Fruit fly (Drosophila melanogaster) whole organism, embryonic: Measurements from ENCODE around the gene CG1979.

ENCODE experiments used
- Bteb2 ChIP-seq: fragments of 200-800 bp; sonication (Bioruptor generic); optimal IDR thresholded peaks from 2 replicates; lab custom pipeline; 2016; ENCODE audit warnings: missing biosample characterization, missing genetic modification characterization
- CG1603 ChIP-seq: fragments of 200-800 bp; sonication (Bioruptor generic); optimal IDR thresholded peaks from 2 replicates; lab custom pipeline; 2019; ENCODE audit warnings: missing biosample characterization, mild to moderate bottlenecking, missing genetic modification characterization, moderate library complexity
- CG17802 ChIP-seq: fragments of 200-800 bp; sonication (Bioruptor generic); optimal IDR thresholded peaks from 2 replicates; lab custom pipeline; 2018; ENCODE audit warnings: missing biosample characterization, mild to moderate bottlenecking, missing genetic modification characterization, moderate library complexity
- CG18599 ChIP-seq: fragments of 200-800 bp; sonication (Bioruptor generic); optimal IDR thresholded peaks from 3 replicates; lab custom pipeline; 2017; ENCODE audit warnings: missing biosample characterization, missing genetic modification characterization, mild to moderate bottlenecking, moderate library complexity, missing genetic modification reagents
- CG2116 ChIP-seq: fragments of 200-800 bp; sonication (Bioruptor generic); optimal IDR thresholded peaks from 3 replicates; lab custom pipeline; 2018; ENCODE audit warnings: missing biosample characterization, mild to moderate bottlenecking, missing genetic modification characterization
- CG30020 ChIP-seq: fragments of 200-800 bp; optimal IDR thresholded peaks from 2 replicates; lab custom pipeline; 2019; ENCODE audit warnings: missing biosample characterization, mild to moderate bottlenecking, missing genetic modification characterization, moderate library complexity
- CG32772 ChIP-seq: fragments of 200-800 bp; sonication (Bioruptor generic); IDR thresholded peaks from 2 replicates; pipeline ENCODE4 v1.3.6; 2022; ENCODE audit warnings: missing biosample characterization, missing genetic modification characterization
- CG4360 ChIP-seq: fragments of 200-800 bp; sonication (Bioruptor generic); IDR thresholded peaks from 2 replicates; pipeline ENCODE4 v1.3.6; 2022; ENCODE audit warnings: missing biosample characterization, missing genetic modification characterization
- CG4707 ChIP-seq: fragments of 200-800 bp; sonication (Bioruptor generic); optimal IDR thresholded peaks from 2 replicates; lab custom pipeline; 2018; ENCODE audit warnings: missing biosample characterization, mild to moderate bottlenecking, missing genetic modification characterization, moderate library complexity
- CG4730 ChIP-seq: fragments of 200-800 bp; sonication (Bioruptor generic); IDR thresholded peaks from 2 replicates; pipeline ENCODE4 v1.3.6; 2022; ENCODE audit warnings: missing biosample characterization, missing genetic modification characterization
- CG7357 ChIP-seq: fragments of 200-800 bp; sonication (Bioruptor generic); IDR thresholded peaks from 3 replicates; pipeline ENCODE4 v1.3.6; 2022; ENCODE audit warnings: missing biosample characterization, missing genetic modification characterization
- D19B ChIP-seq: fragments of 200-800 bp; sonication (Bioruptor generic); optimal IDR thresholded peaks from 2 replicates; lab custom pipeline; 2017; ENCODE audit warnings: missing biosample characterization, mild to moderate bottlenecking, missing genetic modification characterization
- Ets65A ChIP-seq: fragments of 200-800 bp; sonication (Bioruptor generic); peaks from one replicate; lab custom pipeline; 2016; ENCODE audit warnings: missing biosample characterization, missing genetic modification characterization
- Ets97D ChIP-seq: fragments of 200-800 bp; sonication (Bioruptor generic); optimal IDR thresholded peaks from 3 replicates; lab custom pipeline; 2016; ENCODE audit warnings: missing biosample characterization, missing genetic modification characterization
- HLH3B ChIP-seq: fragments of 200-800 bp; sonication (Bioruptor generic); IDR thresholded peaks from 2 replicates; pipeline ENCODE4 v1.3.6; 2022; ENCODE audit warnings: missing biosample characterization, missing genetic modification characterization
- Hand ChIP-seq: fragments of 200-800 bp; sonication (Bioruptor generic); optimal IDR thresholded peaks from 2 replicates; lab custom pipeline; 2017; ENCODE audit warnings: mild to moderate bottlenecking, missing biosample characterization, missing genetic modification reagents, missing genetic modification characterization
- Med ChIP-seq: fragments of 200-800 bp; sonication (Bioruptor generic); peaks from one replicate; lab custom pipeline; 2016; ENCODE audit warnings: missing biosample characterization, missing genetic modification characterization, mild to moderate bottlenecking, inconsistent platforms, moderate library complexity
- Mrtf ChIP-seq: fragments of 200-800 bp; sonication (Bioruptor generic); IDR thresholded peaks from 3 replicates; pipeline ENCODE4 v1.3.6; 2022; ENCODE audit warnings: missing biosample characterization, missing genetic modification characterization
- PHDP ChIP-seq: fragments of 200-800 bp; sonication (Bioruptor generic); optimal IDR thresholded peaks from 3 replicates; lab custom pipeline; 2018; ENCODE audit warnings: missing biosample characterization, mild to moderate bottlenecking, missing genetic modification characterization, moderate library complexity
- Pdp1 ChIP-seq, 2 experiments: fragments of 200-800 bp; sonication (Bioruptor generic); optimal IDR thresholded peaks; 3 replicates each; lab custom pipeline; 2016; ENCODE audit warnings: missing biosample characterization in 2 of 2, missing genetic modification characterization in 2 of 2, mild to moderate bottlenecking in 1 of 2, moderate library complexity in 1 of 2
- YL-1 ChIP-seq: fragments of 200-800 bp; sonication (Bioruptor generic); optimal IDR thresholded peaks from 3 replicates; lab custom pipeline; 2017; ENCODE audit warnings: missing biosample characterization, mild to moderate bottlenecking, missing genetic modification characterization
- ase ChIP-seq: fragments of 200-800 bp; sonication (Bioruptor generic); IDR thresholded peaks from 3 replicates; pipeline ENCODE4 v1.3.6; 2022; ENCODE audit warnings: missing biosample characterization, missing genetic modification characterization
- ato ChIP-seq: fragments of 200-800 bp; sonication (Bioruptor generic); IDR thresholded peaks from 2 replicates; pipeline ENCODE4 v1.3.6; 2022; ENCODE audit warnings: missing biosample characterization, missing genetic modification characterization; ENCODE audit not compliant: partially characterized antibody
- bcd ChIP-seq: fragments of 200-800 bp; sonication (Bioruptor generic); optimal IDR thresholded peaks from 2 replicates; lab custom pipeline; 2017; ENCODE audit warnings: missing biosample characterization, mild to moderate bottlenecking, missing genetic modification characterization
- dati ChIP-seq: fragments of 200-800 bp; sonication (Bioruptor generic); IDR thresholded peaks from 2 replicates; pipeline ENCODE4 v1.3.6; 2022; ENCODE audit warnings: missing biosample characterization, missing genetic modification characterization
- dm ChIP-seq: fragments of 200-800 bp; sonication (Bioruptor generic); optimal IDR thresholded peaks from 3 replicates; lab custom pipeline; 2016; ENCODE audit warnings: missing biosample characterization, missing genetic modification characterization
- fd64A ChIP-seq: fragments of 200-800 bp; sonication (Bioruptor generic); optimal IDR thresholded peaks from 3 replicates; lab custom pipeline; 2018; ENCODE audit warnings: missing biosample characterization, mild to moderate bottlenecking, missing genetic modification characterization
- gem ChIP-seq: fragments of 200-800 bp; sonication (Bioruptor generic); optimal IDR thresholded peaks from 2 replicates; lab custom pipeline; 2019; ENCODE audit warnings: missing biosample characterization, mild to moderate bottlenecking, missing genetic modification characterization, moderate library complexity
- h ChIP-seq: fragments of >200 bp; optimal IDR thresholded peaks from 2 replicates; lab custom pipeline; 2017
- inv ChIP-seq: fragments of 200-800 bp; sonication (Bioruptor generic); IDR thresholded peaks from 2 replicates; pipeline ENCODE4 v1.3.6; 2022; ENCODE audit warnings: missing biosample characterization, missing genetic modification characterization; ENCODE audit not compliant: partially characterized antibody
- kah ChIP-seq: fragments of 200-800 bp; sonication (Bioruptor generic); optimal IDR thresholded peaks from 2 replicates; lab custom pipeline; 2018; ENCODE audit warnings: missing biosample characterization, mild to moderate bottlenecking, missing genetic modification characterization
- ken ChIP-seq: fragments of 200-800 bp; sonication (Bioruptor generic); IDR thresholded peaks from 3 replicates; pipeline ENCODE4 v1.3.6; 2022; ENCODE audit warnings: missing biosample characterization, missing genetic modification characterization
- mam ChIP-seq: fragments of 200-800 bp; sonication (Bioruptor generic); optimal IDR thresholded peaks from 3 replicates; lab custom pipeline; 2016; ENCODE audit warnings: missing biosample characterization, missing genetic modification characterization
- pfk ChIP-seq: fragments of 200-800 bp; sonication (Bioruptor generic); optimal IDR thresholded peaks from 2 replicates; lab custom pipeline; 2018; ENCODE audit warnings: missing biosample characterization, mild to moderate bottlenecking, missing genetic modification characterization, moderate library complexity
- phol ChIP-seq: fragments of 200-800 bp; sonication (Bioruptor generic); optimal IDR thresholded peaks from 3 replicates; lab custom pipeline; 2018; ENCODE audit warnings: missing biosample characterization, mild to moderate bottlenecking, missing genetic modification characterization, moderate library complexity
- prd ChIP-seq, 3 experiments: fragments of >200 bp in 2 of 3; fragments of 200-800 bp in 1 of 3; sonication (Bioruptor generic) in 1 of 3; optimal IDR thresholded peaks in 2 of 3; IDR thresholded peaks in 1 of 3; 2 replicates in 2 of 3; 3 replicates in 1 of 3; pipeline versions ENCODE4 v1.3.6 to Lab custom; 2017 to 2022; ENCODE audit warnings: missing biosample characterization in 1 of 3, missing genetic modification characterization in 1 of 3
- rib ChIP-seq: fragments of 200-800 bp; sonication (Bioruptor generic); IDR thresholded peaks from 2 replicates; pipeline ENCODE4 v1.3.6; 2022; ENCODE audit warnings: missing biosample characterization, missing genetic modification characterization
- slbo ChIP-seq: fragments of 200-800 bp; sonication (Bioruptor generic); IDR thresholded peaks from 2 replicates; pipeline ENCODE4 v1.3.6; 2022; ENCODE audit warnings: missing biosample characterization, missing genetic modification characterization
- sqz ChIP-seq: fragments of 200-800 bp; sonication (Bioruptor generic); optimal IDR thresholded peaks from 3 replicates; lab custom pipeline; 2018; ENCODE audit warnings: missing biosample characterization, mild to moderate bottlenecking, missing genetic modification characterization
- ssp ChIP-seq: fragments of 200-800 bp; sonication (Bioruptor generic); IDR thresholded peaks from 2 replicates; pipeline ENCODE4 v1.3.6; 2022; ENCODE audit warnings: missing biosample characterization, missing genetic modification characterization
- sug ChIP-seq: fragments of 200-800 bp; optimal IDR thresholded peaks from 2 replicates; lab custom pipeline; 2019; ENCODE audit warnings: missing biosample characterization, mild to moderate bottlenecking, missing genetic modification characterization, moderate library complexity
- tna ChIP-seq: fragments of 200-800 bp; sonication (Bioruptor generic); IDR thresholded peaks from 2 replicates; pipeline ENCODE4 v1.3.6; 2022; ENCODE audit warnings: missing biosample characterization, missing genetic modification characterization; ENCODE audit not compliant: partially characterized antibody
- unpg ChIP-seq: fragments of 200-800 bp; sonication (Bioruptor generic); optimal IDR thresholded peaks from 3 replicates; lab custom pipeline; 2018; ENCODE audit warnings: missing biosample characterization, mild to moderate bottlenecking, missing genetic modification characterization, moderate library complexity
- zfh1 ChIP-seq: fragments of 200-800 bp; sonication (Bioruptor generic); IDR thresholded peaks from 3 replicates; pipeline ENCODE4 v1.3.6; 2022; ENCODE audit warnings: missing biosample characterization, missing genetic modification characterization

CG1979 gene

DNA sequence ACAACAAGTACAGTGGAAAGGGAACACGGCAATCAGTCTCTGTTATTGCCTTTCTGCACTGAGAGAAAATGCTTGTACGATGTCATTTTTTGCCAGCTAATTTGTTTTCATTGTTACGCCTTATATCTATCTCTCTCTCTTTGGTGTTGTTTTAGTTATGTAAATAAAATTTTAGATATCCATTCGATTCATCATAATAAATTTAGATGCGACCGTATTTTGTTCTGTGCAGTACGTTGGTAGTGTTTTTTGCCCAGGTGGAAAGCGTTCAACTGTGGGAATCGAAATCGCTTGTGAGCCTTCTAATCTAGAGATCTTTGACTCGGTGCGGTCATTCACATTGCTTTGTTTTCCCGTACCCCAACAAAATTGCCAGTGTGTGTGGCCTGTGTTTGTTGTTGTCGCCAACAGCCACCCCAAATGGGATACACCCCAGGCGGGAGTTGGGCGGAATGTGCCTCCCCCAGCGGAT, 21.4 kb downstream of the CG1979 start (continued):
- no peak for TF ChIP-seq Mrtf (GFP tag; lab: Robert Waterston, UW)
- peak; percentile 73 for TF ChIP-seq kah (GFP tag; lab: Kevin White, UChicago)

DNA sequence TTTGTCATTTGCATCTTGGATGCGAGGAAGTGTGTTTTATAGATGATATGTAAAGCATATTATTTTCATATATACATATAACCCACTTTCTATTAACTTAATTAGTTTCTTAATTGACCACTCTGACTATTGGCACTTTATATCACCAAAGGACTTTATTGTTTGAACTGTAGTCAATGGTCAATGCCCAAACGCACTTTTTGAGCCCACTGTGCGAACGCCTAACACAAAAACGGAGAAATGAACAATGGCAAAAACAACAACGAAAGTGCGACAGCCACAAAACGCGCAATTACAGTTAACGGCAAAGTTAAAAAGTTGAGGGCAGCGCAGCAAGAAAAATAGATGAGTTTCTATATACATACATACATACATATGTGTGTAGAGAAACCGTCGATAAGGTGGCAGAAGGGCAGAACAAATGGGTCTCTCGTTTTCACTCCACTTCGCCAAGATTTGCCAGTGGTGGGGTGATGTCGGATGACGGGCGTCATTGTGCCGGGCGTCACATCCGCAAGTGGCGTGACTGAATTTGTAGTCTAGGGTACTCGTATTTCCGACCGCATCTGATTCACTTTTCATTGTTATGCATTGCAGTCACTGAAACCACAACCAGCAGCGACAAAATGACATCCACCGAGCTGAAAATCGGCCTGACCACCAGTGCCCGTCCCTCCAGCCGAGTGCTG, 22.1 kb downstream of the CG1979 start:
- TF ChIP-seq zfh1 (GFP tag; lab: Robert Waterston, UW) (0 out of 3 replicates have a peak, but pooled peaks have one; percentile 23), CG4707 (peak; percentile 89), CG18599 (peak; percentile 9), Bteb2 (GFP tag; lab: Kevin White, UChicago) (no peak), unpg (GFP tag; lab: Kevin White, UChicago) (peak; percentile 14), pfk (peak; percentile 24), prd (optimal IDR thresholded peaks at IDR 0.05; lab: Kevin White, UChicago) (no peak), prd (GFP tag; IDR thresholded peaks at IDR 0.05; lab: Robert Waterston, UW) (no peak), Med (peak; percentile 80), dati (GFP tag; lab: Robert Waterston, UW) (no peak), CG4360 (GFP tag; lab: Robert Waterston, UW) (0 out of 2 replicates have a peak, but pooled peaks have one; percentile 14), gem (peak; percentile 23), PHDP (peak; percentile 21), Hand (GFP tag; lab: Kevin White, UChicago) (peak; percentile 44)

DNA sequence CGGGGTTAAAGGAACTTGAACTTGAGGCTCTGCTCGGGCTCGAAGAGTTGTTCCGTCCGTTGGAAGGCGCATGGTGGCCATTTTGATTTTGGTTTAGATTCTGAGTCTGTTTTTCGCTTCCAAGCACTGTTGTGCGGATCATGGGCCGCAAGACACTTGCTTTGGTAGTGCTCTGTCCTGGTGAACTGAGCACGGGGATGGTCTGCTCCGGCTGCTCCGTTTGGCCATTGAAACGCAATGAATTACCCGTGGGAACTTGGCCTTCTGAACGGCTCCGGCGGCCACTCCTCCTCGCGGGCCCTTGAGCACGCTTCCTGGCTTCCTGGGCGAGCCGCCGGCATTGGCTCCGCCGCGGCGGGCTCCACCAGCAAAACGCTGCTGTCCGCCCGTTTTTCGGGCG, 25.3 kb downstream of the CG1979 start:
- no peak; the same call in 2 of the 3 replicates for TF ChIP-seq ken
- peak; percentile 60 for TF ChIP-seq Med
- 0 out of 2 replicates have a peak, but pooled peaks have one; percentile 34 for TF ChIP-seq tna
- 0 out of 2 replicates have a peak, but pooled peaks have one; percentile 56 for TF ChIP-seq rib (GFP tag; lab: Robert Waterston, UW)
- no peak for TF ChIP-seq HLH3B (GFP tag; lab: Robert Waterston, UW)
- 0 out of 2 replicates have a peak, but pooled peaks have one; percentile 25 for TF ChIP-seq CG32772 (GFP tag; lab: Robert Waterston, UW)
- peak; percentile 20; the same call in 1 of the 2 replicates for TF ChIP-seq inv (GFP tag; lab: Robert Waterston, UW)
- TF ChIP-seq Ets65A (GFP tag; lab: Kevin White, UChicago) = peak; percentile 81
- TF ChIP-seq h (lab: Kevin White, UChicago) = peak; percentile 26
- no peak for TF ChIP-seq CG4730 (GFP tag; lab: Robert Waterston, UW)
- no peak for TF ChIP-seq mam

DNA sequence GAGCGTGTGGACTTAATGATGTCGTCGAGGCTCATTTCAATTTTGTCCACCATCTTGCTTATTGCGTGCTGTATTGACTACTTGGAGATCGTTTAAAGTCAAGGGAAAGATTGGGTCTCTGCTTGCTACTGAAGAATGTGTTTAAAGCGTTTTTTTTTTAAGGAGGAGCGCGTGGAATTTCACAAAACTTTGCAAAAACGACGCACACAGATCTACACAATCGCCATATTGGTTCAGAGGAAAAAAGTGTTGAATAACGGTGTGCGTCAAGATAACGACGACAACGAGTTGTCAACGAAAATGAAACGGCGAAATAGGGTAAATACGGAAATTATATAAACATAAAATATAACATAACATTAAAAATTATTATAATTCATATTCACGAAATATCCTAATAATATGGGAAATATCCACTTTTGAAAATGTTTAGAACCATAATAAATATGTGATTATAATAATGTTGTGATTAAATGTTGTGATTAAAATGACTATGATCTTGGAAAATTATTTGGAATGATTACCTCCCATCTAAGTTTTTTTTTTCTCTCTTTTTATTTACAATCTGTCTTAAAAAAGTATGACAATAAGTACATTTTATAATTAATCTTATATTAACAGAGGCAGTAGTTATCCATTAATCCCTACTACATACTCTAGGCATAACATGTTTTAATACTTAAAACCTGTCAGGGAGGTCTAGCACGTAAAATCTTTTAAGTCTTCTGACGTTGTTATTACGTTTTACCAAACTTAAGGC, 26.0 kb downstream of the CG1979 start, which contains the start of gene Ref1:
Gene Ref1, minus strand, starts transcription at position 231 of the 760 bp plus-strand sequence.
- no peak for TF ChIP-seq sqz (GFP tag; lab: Kevin White, UChicago)
- peak; percentile 93 for TF ChIP-seq YL-1 (GFP tag; lab: Kevin White, UChicago)
- TF ChIP-seq bcd (GFP tag; lab: Kevin White, UChicago) = no peak
- TF ChIP-seq ase = no peak
- peak; percentile 50 for TF ChIP-seq Ets97D (GFP tag; lab: Kevin White, UChicago)
- no peak for TF ChIP-seq fd64A
- TF ChIP-seq ato (GFP tag; lab: Robert Waterston, UW) = no peak
- no peak for TF ChIP-seq D19B (GFP tag; lab: Kevin White, UChicago)
- TF ChIP-seq phol = peak; percentile 100
- peak; percentile 98 for TF ChIP-seq CG30020 (tag; lab: Kevin White, UChicago)
- TF ChIP-seq ssp (GFP tag; lab: Robert Waterston, UW) = peak; percentile 92
- TF ChIP-seq Pdp1 (GFP tag; optimal IDR thresholded peaks at IDR 0.05; lab: Kevin White, UChicago) = peak in 1 of 2 experiments; percentile 91
- peak; percentile 5 for TF ChIP-seq CG2116 (GFP tag; lab: Kevin White, UChicago)
- no peak for TF ChIP-seq CG7357 (GFP tag; lab: Robert Waterston, UW)
- peak; percentile 91 for TF ChIP-seq CG17802
- TF ChIP-seq dm (GFP tag; lab: Kevin White, UChicago) = peak; percentile 63
- TF ChIP-seq slbo (GFP tag; lab: Robert Waterston, UW) = no peak
- peak; percentile 8 for TF ChIP-seq sug (tag; lab: Kevin White, UChicago)
- peak; percentile 100 for TF ChIP-seq CG1603
